Worm (Caenorhabditis elegans) whole organism, mixed stage, embryonic: Measurements from ENCODE around the gene C17H12.5.
A peak's percentile ranks its signal among the peaks of the same experiment; 100 is the strongest.

ENCODE experiments used
- M03D4.4 ChIP-seq: sonication (generic microtip); optimal IDR thresholded peaks from 2 replicates; lab custom pipeline; 2017; ENCODE audit warnings: mild to moderate bottlenecking, missing genetic modification characterization, missing compliant biosample characterization
- bed-3 ChIP-seq: fragments of 200-800 bp; sonication (Bioruptor generic); optimal IDR thresholded peaks from 3 replicates; lab custom pipeline; 2018; ENCODE audit warnings: mild to moderate bottlenecking, missing genetic modification characterization, moderate library complexity, missing compliant biosample characterization
- ceh-39 ChIP-seq: fragments of 150-350 bp; optimal IDR thresholded peaks from 2 replicates; lab custom pipeline; 2014; ENCODE audit warnings: missing biosample characterization, missing genetic modification characterization
- ceh-43 ChIP-seq: fragments of 200-800 bp; sonication (Bioruptor generic); optimal IDR thresholded peaks from 2 replicates; lab custom pipeline; 2018; ENCODE audit warnings: mild to moderate bottlenecking, missing genetic modification characterization, moderate library complexity, missing compliant biosample characterization
- ceh-83 ChIP-seq: fragments of 200-800 bp; sonication (Bioruptor generic); optimal IDR thresholded peaks from 2 replicates; lab custom pipeline; 2018; ENCODE audit warnings: mild to moderate bottlenecking, missing genetic modification characterization, missing compliant biosample characterization
- ces-1 ChIP-seq: fragments of 150-350 bp; optimal IDR thresholded peaks from 2 replicates; lab custom pipeline; 2014; ENCODE audit warnings: missing biosample characterization, missing genetic modification reagents, missing genetic modification characterization
- cnd-1 ChIP-seq: fragments of 200-800 bp; sonication (Bioruptor generic); optimal IDR thresholded peaks from 2 replicates; lab custom pipeline; 2018; ENCODE audit warnings: mild to moderate bottlenecking, missing genetic modification characterization, missing compliant biosample characterization
- drap-1 ChIP-seq: fragments of 200-800 bp; sonication (Bioruptor generic); optimal IDR thresholded peaks from 3 replicates; lab custom pipeline; 2018; ENCODE audit warnings: mild to moderate bottlenecking, missing genetic modification characterization, missing compliant biosample characterization
- elt-1 ChIP-seq: sonication (generic microtip); optimal IDR thresholded peaks from 2 replicates; lab custom pipeline; 2017; ENCODE audit warnings: missing genetic modification characterization, mild to moderate bottlenecking, missing compliant biosample characterization, antibody characterized with exemption, moderate library complexity, borderline replicate concordance; ENCODE audit not compliant: insufficient read depth
- elt-3 ChIP-seq: fragments of 150-350 bp; optimal IDR thresholded peaks from 2 replicates; lab custom pipeline; 2014; ENCODE audit warnings: missing biosample characterization, missing genetic modification characterization
- flh-1 ChIP-seq: fragments of 200-800 bp; sonication (Bioruptor generic); optimal IDR thresholded peaks from 2 replicates; lab custom pipeline; 2018; ENCODE audit warnings: mild to moderate bottlenecking, missing genetic modification characterization, moderate library complexity, missing compliant biosample characterization
- ham-2 ChIP-seq: fragments of 200-800 bp; sonication (Bioruptor generic); optimal IDR thresholded peaks from 2 replicates; lab custom pipeline; 2018; ENCODE audit warnings: mild to moderate bottlenecking, missing genetic modification characterization, missing compliant biosample characterization
- lsy-2 ChIP-seq: fragments of 150-350 bp; optimal IDR thresholded peaks from 2 replicates; lab custom pipeline; 2014; ENCODE audit warnings: missing biosample characterization, missing genetic modification characterization
- mep-1 ChIP-seq: fragments of 150-350 bp; optimal IDR thresholded peaks from 2 replicates; lab custom pipeline; 2017; ENCODE audit warnings: missing biosample characterization, missing genetic modification reagents, missing genetic modification characterization, inconsistent platforms
- mls-2 ChIP-seq: sonication (generic microtip); optimal IDR thresholded peaks from 2 replicates; lab custom pipeline; 2016; ENCODE audit warnings: mild to moderate bottlenecking, missing genetic modification characterization, moderate library complexity, missing compliant biosample characterization
- nhr-12 ChIP-seq: fragments of 150-350 bp; optimal IDR thresholded peaks from 2 replicates; lab custom pipeline; 2014; ENCODE audit warnings: missing biosample characterization, missing genetic modification characterization
- nhr-2 ChIP-seq: fragments of 150-350 bp; optimal IDR thresholded peaks from 2 replicates; lab custom pipeline; 2014; ENCODE audit warnings: missing biosample characterization, missing genetic modification characterization
- nhr-237 ChIP-seq: fragments of 150-350 bp; optimal IDR thresholded peaks from 2 replicates; lab custom pipeline; 2014; ENCODE audit warnings: missing biosample characterization, missing genetic modification characterization
- nhr-28 ChIP-seq: fragments of 150-350 bp; optimal IDR thresholded peaks from 2 replicates; lab custom pipeline; 2014; ENCODE audit warnings: missing biosample characterization, missing genetic modification characterization
- nhr-76 ChIP-seq: sonication (generic microtip); optimal IDR thresholded peaks from 2 replicates; lab custom pipeline; 2017; ENCODE audit warnings: missing biosample characterization, missing genetic modification characterization
- pha-4 ChIP-seq: fragments of 150-350 bp; optimal IDR thresholded peaks from 2 replicates; lab custom pipeline; 2018; ENCODE audit warnings: missing biosample characterization, missing genetic modification reagents, missing genetic modification characterization
- sem-2 ChIP-seq: fragments of 200-800 bp; sonication (Bioruptor generic); optimal IDR thresholded peaks from 2 replicates; lab custom pipeline; 2018; ENCODE audit warnings: mild to moderate bottlenecking, missing genetic modification characterization, missing compliant biosample characterization
- snpc-4 ChIP-seq: fragments of 150-350 bp; optimal IDR thresholded peaks from 2 replicates; lab custom pipeline; 2014; ENCODE audit warnings: missing biosample characterization, missing genetic modification characterization
- sptf-1 ChIP-seq: sonication (generic microtip); optimal IDR thresholded peaks from 2 replicates; lab custom pipeline; 2017; ENCODE audit warnings: mild to moderate bottlenecking, missing genetic modification characterization, moderate library complexity, missing compliant biosample characterization
- tbx-8 ChIP-seq: fragments of 200-800 bp; sonication (Bioruptor generic); optimal IDR thresholded peaks from 2 replicates; lab custom pipeline; 2018; ENCODE audit warnings: mild to moderate bottlenecking, missing genetic modification characterization, moderate library complexity, missing compliant biosample characterization
- unc-39 ChIP-seq: fragments of 150-350 bp; optimal IDR thresholded peaks from 2 replicates; lab custom pipeline; 2014; ENCODE audit warnings: missing biosample characterization, missing genetic modification characterization
- unc-62 ChIP-seq: fragments of 150-350 bp; optimal IDR thresholded peaks from 2 replicates; lab custom pipeline; 2014; ENCODE audit warnings: missing biosample characterization, missing genetic modification reagents, missing genetic modification characterization
- zip-8 ChIP-seq: fragments of 150-350 bp; optimal IDR thresholded peaks from 2 replicates; lab custom pipeline; 2014; ENCODE audit warnings: missing biosample characterization, missing genetic modification characterization

C17H12.5 gene

ce11 chrIV:6811808-6812207 lies 5.6 kb downstream of the C17H12.5 start, which contains the start of gene ceh-48:
Gene ceh-48 (plus strand): TSS chrIV:6812108.
- TF ChIP-seq nhr-12 (tag; lab: Kevin White, UChicago) = no peak
- TF ChIP-seq sem-2 (GFP tag; lab: Kevin White, UChicago) = no peak
- no peak for TF ChIP-seq mep-1
- no peak for TF ChIP-seq elt-1 (tag; lab: Kevin White, UChicago)
- no peak for TF ChIP-seq elt-3
- no peak for TF ChIP-seq drap-1 (GFP tag; lab: Kevin White, UChicago)
- TF ChIP-seq tbx-8 (GFP tag; lab: Kevin White, UChicago) = no peak
- no peak for TF ChIP-seq sptf-1
- no peak for TF ChIP-seq nhr-28 (tag; lab: Kevin White, UChicago)
- TF ChIP-seq pha-4 (tag; lab: Kevin White, UChicago) = no peak
- TF ChIP-seq ceh-39 = no peak
- no peak for TF ChIP-seq unc-39 (tag; lab: Kevin White, UChicago)
- no peak for TF ChIP-seq zip-8

- TF ChIP-seq mep-1 = peak; percentile 20
- no peak for TF ChIP-seq M03D4.4 (tag; lab: Kevin White, UChicago)
- TF ChIP-seq ces-1 (GFP tag; lab: Kevin White, UChicago) = peak; percentile 63
- TF ChIP-seq drap-1 (GFP tag; lab: Kevin White, UChicago) = peak; percentile 27
- peak; percentile 6 for TF ChIP-seq sptf-1
- peak; percentile 54 for TF ChIP-seq ham-2 (GFP tag; lab: Kevin White, UChicago)
- no peak for TF ChIP-seq snpc-4 (tag; lab: Kevin White, UChicago)
- no peak for TF ChIP-seq elt-3
- no peak for TF ChIP-seq nhr-237 (tag; lab: Kevin White, UChicago)
- TF ChIP-seq, all 35 proteins: peak for 5
These were observed 7.7 kb downstream of the C17H12.5 start for ce11 chrIV:6809756-6810155.

- TF ChIP-seq ham-2 (GFP tag; lab: Kevin White, UChicago) (no peak), ces-1 (GFP tag; lab: Kevin White, UChicago) (peak; percentile 84), ceh-39 (no peak)
These were observed 10.9 kb downstream of the C17H12.5 start, which contains the start of gene C17H12.10 for ce11 chrIV:6806475-6807063. Gene C17H12.10 (plus strand): TSS chrIV:6806799.

ce11 chrIV:6804815-6805214 lies 12.6 kb downstream of the C17H12.5 start, which contains the start of gene C17H12.37:
Gene C17H12.37 (plus strand): TSS chrIV:6805115.
- TF ChIP-seq bed-3 (no peak), pha-4 (tag; lab: Kevin White, UChicago) (no peak)

- no peak for TF ChIP-seq mls-2
- peak; percentile 61 for TF ChIP-seq unc-62 (GFP tag; lab: Kevin White, UChicago)
- no peak for TF ChIP-seq flh-1 (GFP tag; lab: Kevin White, UChicago)
- TF ChIP-seq elt-1 (tag; lab: Kevin White, UChicago) = no peak
These were observed 13.6 kb downstream of the C17H12.5 start for ce11 chrIV:6803805-6804344.

- TF ChIP-seq zip-8 = peak; percentile 91
- TF ChIP-seq ceh-83 (GFP tag; lab: Kevin White, UChicago) = no peak
These were observed 14.2 kb downstream of the C17H12.5 start for ce11 chrIV:6803294-6803693.

- TF ChIP-seq ceh-83 (GFP tag; lab: Kevin White, UChicago) (no peak), nhr-237 (tag; lab: Kevin White, UChicago) (no peak), pha-4 (tag; lab: Kevin White, UChicago) (no peak), snpc-4 (tag; lab: Kevin White, UChicago) (no peak), tbx-8 (GFP tag; lab: Kevin White, UChicago) (no peak), elt-3 (no peak), nhr-76 (tag; lab: Kevin White, UChicago) (no peak), nhr-2 (no peak), mep-1 (no peak), nhr-28 (tag; lab: Kevin White, UChicago) (no peak), ces-1 (GFP tag; lab: Kevin White, UChicago) (no peak), lsy-2 (tag; lab: Kevin White, UChicago) (no peak), ceh-43 (GFP tag; lab: Kevin White, UChicago) (no peak), ceh-39 (no peak), ham-2 (GFP tag; lab: Kevin White, UChicago) (no peak), zip-8 (no peak), cnd-1 (tag; lab: Kevin White, UChicago) (no peak)
- TF ChIP-seq, all 35 proteins: peak for 0
These were observed 15.3 kb downstream of the C17H12.5 start, which contains the start of the genes cest-4 and C17H12.11 for ce11 chrIV:6802132-6802531. Gene cest-4 (minus strand): TSS chrIV:6802337. Gene C17H12.11 (plus strand): TSS chrIV:6802387.
